Worm (Caenorhabditis elegans): ENCODE data around the gene str-227.

str-227 gene

ce11 chrV:3538307-3538706 is 20.3 kb downstream of the str-227 start, which contains the start of gene nhr-93:
Gene nhr-93, minus strand, starts transcription at chrV:3538407.
- TF ChIP-seq ets-4 (GFP tag; optimal IDR thresholded peaks at IDR 0.05) (no peak), Y79H2A.3 (GFP tag; conservative IDR thresholded peaks at IDR 0.05) (no peak), nhr-179 (tag; optimal IDR thresholded peaks at IDR 0.05) (no peak), mcd-1 (GFP tag; IDR thresholded peaks at IDR 0.05) (no peak), nfyb-1 (GFP tag; IDR thresholded peaks at IDR 0.05) (no peak), dpl-1 (GFP tag; optimal IDR thresholded peaks at IDR 0.05) (no peak), madf-3 (GFP tag; IDR thresholded peaks at IDR 0.05) (no peak), F55B11.4 (tag; optimal IDR thresholded peaks at IDR 0.05; ENCODE audit: borderline replicate concordance, insufficient read depth) (no peak)

ce11 chrV:3541117-3541516 is 23.1 kb downstream of the str-227 start, which contains the start of gene srbc-67:
Gene srbc-67, minus strand, starts transcription at chrV:3541217.
- TF ChIP-seq egrh-3 (GFP tag; IDR thresholded peaks at IDR 0.05) (no peak), nfya-1 (tag; optimal IDR thresholded peaks at IDR 0.05; ENCODE audit: borderline replicate concordance, insufficient read depth) (no peak), hmg-1.2 (GFP tag; IDR thresholded peaks at IDR 0.05) (no peak), zim-3 (tag; optimal IDR thresholded peaks at IDR 0.05) (no peak), ceh-58 (GFP tag; IDR thresholded peaks at IDR 0.05) (no peak), lin-35 (GFP tag; optimal IDR thresholded peaks at IDR 0.05) (no peak), F23B12.7 (tag; optimal IDR thresholded peaks at IDR 0.05; ENCODE audit: insufficient read depth) (no peak), attf-6 (GFP tag; IDR thresholded peaks at IDR 0.05) (no peak), lin-54 (GFP tag; optimal IDR thresholded peaks at IDR 0.05) (no peak), F55B11.4 (tag; optimal IDR thresholded peaks at IDR 0.05; ENCODE audit: borderline replicate concordance, insufficient read depth) (no peak), attf-5 (GFP tag; optimal IDR thresholded peaks at IDR 0.05) (no peak), dpl-1 (GFP tag; optimal IDR thresholded peaks at IDR 0.05) (no peak), ztf-22 (GFP tag; optimal IDR thresholded peaks at IDR 0.05) (no peak), F57C9.4 (tag; optimal IDR thresholded peaks at IDR 0.05) (no peak)

- no peak for TF ChIP-seq bed-2 (GFP tag; IDR thresholded peaks at IDR 0.05)
- no peak for TF ChIP-seq cebp-2 (GFP tag; IDR thresholded peaks at IDR 0.05)
Measured at ce11 chrV:3543344-3543743, 25.4 kb downstream of the str-227 start, which contains the start of gene nhr-222. Gene nhr-222, minus strand, starts transcription at chrV:3543444.

- TF ChIP-seq xnd-1 (tag; optimal IDR thresholded peaks at IDR 0.05): no peak
- TF ChIP-seq F49E8.2 (tag; optimal IDR thresholded peaks at IDR 0.05; ENCODE audit: insufficient read depth): no peak
- TF ChIP-seq ztf-18 (tag; optimal IDR thresholded peaks at IDR 0.05): no peak
- no peak for TF ChIP-seq unc-130 (GFP tag; optimal IDR thresholded peaks at IDR 0.05)
- TF ChIP-seq ceh-79 (tag; optimal IDR thresholded peaks at IDR 0.05): no peak
- TF ChIP-seq ztf-3 (GFP tag; optimal IDR thresholded peaks at IDR 0.05): no peak
- TF ChIP-seq rec-8 (tag; optimal IDR thresholded peaks at IDR 0.05): no peak
- no peak for TF ChIP-seq mcd-1 (GFP tag; IDR thresholded peaks at IDR 0.05)
- no peak for TF ChIP-seq C06A6.2 (GFP tag; conservative IDR thresholded peaks at IDR 0.05)
Measured at ce11 chrV:3546517-3546916, 28.5 kb downstream of the str-227 start, which contains the start of gene srbc-68. Gene srbc-68, minus strand, starts transcription at chrV:3546617.

- TF ChIP-seq pha-4 (tag; optimal IDR thresholded peaks at IDR 0.05) (no peak), K12H6.12 (tag; optimal IDR thresholded peaks at IDR 0.05) (no peak), ZK185.1 (tag; optimal IDR thresholded peaks at IDR 0.05; ENCODE audit: poor library complexity, severe bottlenecking) (no peak), C17E4.6 (GFP tag; IDR thresholded peaks at IDR 0.05) (no peak)
Measured at ce11 chrV:3548798-3549197, 30.8 kb downstream of the str-227 start, which contains the start of gene srw-130. Gene srw-130, minus strand, starts transcription at chrV:3548898.
